Worm (Caenorhabditis elegans) whole organism, late embryonic: Measurements from ENCODE around the gene Y41C4A.18.

Source experiments
- C38D4.7 ChIP-seq: fragments of 200-800 bp; sonication (Bioruptor generic); optimal IDR thresholded peaks from 2 replicates; lab custom pipeline; 2018; ENCODE audit warnings: mild to moderate bottlenecking, missing genetic modification characterization, moderate library complexity, missing compliant biosample characterization
- K02D7.2 ChIP-seq: sonication (generic microtip); optimal IDR thresholded peaks from 2 replicates; lab custom pipeline; 2017; ENCODE audit warnings: mild to moderate bottlenecking, missing genetic modification characterization, missing compliant biosample characterization
- K09A11.1 ChIP-seq: sonication (generic microtip); optimal IDR thresholded peaks from 2 replicates; lab custom pipeline; 2017; ENCODE audit warnings: antibody characterized with exemption, mild to moderate bottlenecking, missing genetic modification characterization, missing compliant biosample characterization; ENCODE audit not compliant: insufficient read depth
- T23F11.4 ChIP-seq: fragments of 200-800 bp; sonication (Bioruptor generic); optimal IDR thresholded peaks from 2 replicates; lab custom pipeline; 2018; ENCODE audit warnings: mild to moderate bottlenecking, missing genetic modification characterization, missing compliant biosample characterization
- ahr-1 ChIP-seq: sonication (generic microtip); optimal IDR thresholded peaks from 2 replicates; lab custom pipeline; 2016; ENCODE audit warnings: missing genetic modification characterization, missing compliant biosample characterization
- ama-1 ChIP-seq: fragments of 150-350 bp; optimal IDR thresholded peaks from 2 replicates; lab custom pipeline; 2014
- ceh-14 ChIP-seq: sonication (generic microtip); optimal IDR thresholded peaks from 2 replicates; lab custom pipeline; 2016; ENCODE audit warnings: missing genotype, missing genetic modification characterization, missing compliant biosample characterization
- ceh-22 ChIP-seq: sonication (generic microtip); optimal IDR thresholded peaks from 2 replicates; lab custom pipeline; 2017; ENCODE audit warnings: missing biosample characterization, missing genetic modification characterization
- ceh-30 ChIP-seq: fragments of 150-350 bp; optimal IDR thresholded peaks from 2 replicates; lab custom pipeline; 2014; ENCODE audit warnings: missing biosample characterization, missing genetic modification characterization
- ceh-34 ChIP-seq: sonication (generic microtip); optimal IDR thresholded peaks from 2 replicates; lab custom pipeline; 2016; ENCODE audit warnings: mild to moderate bottlenecking, missing genetic modification characterization, missing compliant biosample characterization
- ceh-45 ChIP-seq: fragments of 200-800 bp; sonication (Bioruptor generic); IDR thresholded peaks from 2 replicates; pipeline ENCODE4 v1.3.6; 2022; ENCODE audit warnings: missing genetic modification reagents, missing genetic modification characterization, missing compliant biosample characterization
- ceh-48 ChIP-seq: sonication (generic microtip); optimal IDR thresholded peaks from 2 replicates; lab custom pipeline; 2016; ENCODE audit warnings: missing genetic modification characterization, inconsistent platforms, missing compliant biosample characterization
- ceh-9 ChIP-seq: sonication (generic microtip); optimal IDR thresholded peaks from 2 replicates; lab custom pipeline; 2016; ENCODE audit warnings: mild to moderate bottlenecking, missing genetic modification characterization, inconsistent platforms, missing compliant biosample characterization
- dve-1 ChIP-seq: sonication (generic microtip); optimal IDR thresholded peaks from 2 replicates; lab custom pipeline; 2017; ENCODE audit warnings: antibody characterized with exemption, mild to moderate bottlenecking, missing genetic modification characterization, missing compliant biosample characterization
- elt-2 ChIP-seq: sonication (generic microtip); optimal IDR thresholded peaks from 2 replicates; lab custom pipeline; 2016; ENCODE audit warnings: missing genetic modification reagents, missing genetic modification characterization, missing compliant biosample characterization
- elt-4 ChIP-seq: sonication (generic microtip); optimal IDR thresholded peaks from 2 replicates; lab custom pipeline; 2016; ENCODE audit warnings: missing genetic modification characterization, missing compliant biosample characterization
- eyg-1 ChIP-seq: sonication (generic microtip); optimal IDR thresholded peaks from 2 replicates; lab custom pipeline; 2016; ENCODE audit warnings: missing genotype, missing genetic modification characterization, missing compliant biosample characterization
- fkh-10 ChIP-seq: fragments of 150-350 bp; optimal IDR thresholded peaks from 2 replicates; lab custom pipeline; 2014; ENCODE audit warnings: missing biosample characterization, missing genetic modification reagents, missing genetic modification characterization
- fkh-6 ChIP-seq: sonication (generic microtip); optimal IDR thresholded peaks from 2 replicates; lab custom pipeline; 2016; ENCODE audit warnings: missing genetic modification characterization, missing compliant biosample characterization
- gmeb-2 ChIP-seq: sonication (generic microtip); optimal IDR thresholded peaks from 2 replicates; lab custom pipeline; 2016; ENCODE audit warnings: missing genetic modification characterization, inconsistent platforms, missing compliant biosample characterization
- hlh-30 ChIP-seq: sonication (generic microtip); optimal IDR thresholded peaks from 2 replicates; lab custom pipeline; 2017; ENCODE audit warnings: antibody characterized with exemption, missing genetic modification characterization, missing compliant biosample characterization; ENCODE audit not compliant: insufficient read depth
- hlh-8 ChIP-seq: sonication (generic microtip); optimal IDR thresholded peaks from 2 replicates; lab custom pipeline; 2016; ENCODE audit warnings: missing genotype, missing genetic modification characterization, missing compliant biosample characterization
- lin-11 ChIP-seq: fragments of 200-800 bp; sonication (Bioruptor generic); optimal IDR thresholded peaks from 2 replicates; lab custom pipeline; 2018; ENCODE audit warnings: mild to moderate bottlenecking, missing genetic modification characterization, missing compliant biosample characterization
- madf-2 ChIP-seq: sonication (generic microtip); optimal IDR thresholded peaks from 2 replicates; lab custom pipeline; 2017; ENCODE audit warnings: missing genetic modification characterization, missing compliant biosample characterization
- nhr-11 ChIP-seq: fragments of 150-350 bp; optimal IDR thresholded peaks from 2 replicates; lab custom pipeline; 2014; ENCODE audit warnings: missing biosample characterization, missing genetic modification characterization
- odd-2 ChIP-seq: sonication (generic microtip); optimal IDR thresholded peaks from 2 replicates; lab custom pipeline; 2017; ENCODE audit warnings: antibody characterized with exemption, mild to moderate bottlenecking, missing genetic modification characterization, missing compliant biosample characterization
- pat-9 ChIP-seq: fragments of 200-800 bp; sonication (Bioruptor generic); optimal IDR thresholded peaks from 2 replicates; lab custom pipeline; 2018; ENCODE audit warnings: mild to moderate bottlenecking, missing genetic modification characterization, moderate library complexity, missing compliant biosample characterization
- pax-1 ChIP-seq: fragments of 150-350 bp; optimal IDR thresholded peaks from 2 replicates; lab custom pipeline; 2014; ENCODE audit warnings: missing biosample characterization, missing genetic modification characterization
- pha-2 ChIP-seq: sonication (generic microtip); optimal IDR thresholded peaks from 2 replicates; lab custom pipeline; 2017; ENCODE audit warnings: mild to moderate bottlenecking, missing genetic modification characterization, missing compliant biosample characterization
- pha-4 ChIP-seq: fragments of 150-350 bp; optimal IDR thresholded peaks from 2 replicates; lab custom pipeline; 2018; ENCODE audit warnings: missing biosample characterization, missing genetic modification reagents, missing genetic modification characterization
- pqm-1 ChIP-seq: sonication (generic microtip); optimal IDR thresholded peaks from 2 replicates; lab custom pipeline; 2016; ENCODE audit warnings: missing genetic modification characterization, missing compliant biosample characterization
- pros-1 ChIP-seq: fragments of 150-350 bp; optimal IDR thresholded peaks from 2 replicates; lab custom pipeline; 2014; ENCODE audit warnings: missing biosample characterization, missing genetic modification reagents, missing genetic modification characterization
- ref-2 ChIP-seq: sonication (generic microtip); optimal IDR thresholded peaks from 2 replicates; lab custom pipeline; 2016; ENCODE audit warnings: missing genetic modification characterization, missing compliant biosample characterization
- sdc-2 ChIP-seq: sonication (generic microtip); optimal IDR thresholded peaks from 2 replicates; lab custom pipeline; 2016; ENCODE audit warnings: missing genotype, missing genetic modification characterization, missing compliant biosample characterization
- sox-4 ChIP-seq: sonication (generic microtip); optimal IDR thresholded peaks from 2 replicates; lab custom pipeline; 2017; ENCODE audit warnings: mild to moderate bottlenecking, missing genetic modification characterization, inconsistent platforms, missing compliant biosample characterization
- syd-9 ChIP-seq: sonication (generic microtip); optimal IDR thresholded peaks from 2 replicates; lab custom pipeline; 2016; ENCODE audit warnings: mild to moderate bottlenecking, missing genetic modification characterization, moderate library complexity, missing compliant biosample characterization
- tbx-2 ChIP-seq: sonication (generic microtip); optimal IDR thresholded peaks from 2 replicates; lab custom pipeline; 2016; ENCODE audit warnings: missing genetic modification characterization, missing compliant biosample characterization
- unc-3 ChIP-seq, 2 experiments: fragments of 200-800 bp in 1 of 2; sonication (Bioruptor generic) in 1 of 2; sonication (generic microtip) in 1 of 2; conservative IDR thresholded peaks in 1 of 2; optimal IDR thresholded peaks in 1 of 2; 2 replicates each; pipeline versions ENCODE4 v1.3.6 to Lab custom; 2016 to 2022; ENCODE audit warnings: missing compliant biosample characterization in 2 of 2, missing genetic modification characterization in 2 of 2, missing genetic modification reagents in 1 of 2
- unc-42 ChIP-seq: sonication (generic microtip); optimal IDR thresholded peaks from 2 replicates; lab custom pipeline; 2016; ENCODE audit warnings: missing genotype, missing genetic modification characterization, missing compliant biosample characterization
- unc-86 ChIP-seq: sonication (generic microtip); optimal IDR thresholded peaks from 2 replicates; lab custom pipeline; 2016; ENCODE audit warnings: missing genetic modification characterization, missing compliant biosample characterization
- zip-5 ChIP-seq: sonication (generic microtip); optimal IDR thresholded peaks from 2 replicates; lab custom pipeline; 2016; ENCODE audit warnings: missing genetic modification characterization, missing compliant biosample characterization
- ztf-16 ChIP-seq: sonication (generic microtip); optimal IDR thresholded peaks from 2 replicates; lab custom pipeline; 2017; ENCODE audit warnings: missing genetic modification characterization, missing compliant biosample characterization

Y41C4A.18 gene

DNA sequence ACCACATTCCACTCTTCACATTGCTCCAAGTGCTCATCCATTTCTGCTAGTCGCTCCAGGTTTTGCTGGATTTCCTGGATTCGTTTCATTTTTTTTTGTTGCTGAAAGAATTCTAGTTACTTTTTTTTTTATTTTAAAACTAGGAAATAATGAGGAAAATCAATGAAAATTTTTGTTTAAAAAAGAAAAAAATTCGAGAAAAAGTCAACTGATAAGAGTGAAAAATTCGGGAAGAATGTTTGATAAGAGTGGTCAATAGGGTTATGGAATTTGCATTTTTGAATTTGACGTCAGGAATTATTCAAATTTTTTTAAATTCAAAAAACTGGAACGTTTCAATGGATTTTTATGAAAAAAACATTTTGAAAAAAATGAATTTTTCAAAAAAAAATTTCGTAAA lies 3.8 kb upstream of the Y41C4A.18 start, which contains the start of gene Y41C4A.12:
Y41C4A.12 (minus strand) TSS at position 101 of the 400 bp plus-strand sequence.
- TF ChIP-seq pha-2 (tag; lab: Kevin White, UChicago) (no peak), K09A11.1 (tag; lab: Kevin White, UChicago) (no peak), pax-1 (tag; lab: Kevin White, UChicago) (no peak), odd-2 (tag; lab: Kevin White, UChicago) (no peak), pros-1 (tag; lab: Kevin White, UChicago) (no peak), pha-4 (tag; lab: Kevin White, UChicago) (no peak), nhr-11 (tag; lab: Kevin White, UChicago) (no peak), ama-1 (lab: Kevin White, UChicago) (no peak), ceh-48 (tag; lab: Kevin White, UChicago) (no peak)

DNA sequence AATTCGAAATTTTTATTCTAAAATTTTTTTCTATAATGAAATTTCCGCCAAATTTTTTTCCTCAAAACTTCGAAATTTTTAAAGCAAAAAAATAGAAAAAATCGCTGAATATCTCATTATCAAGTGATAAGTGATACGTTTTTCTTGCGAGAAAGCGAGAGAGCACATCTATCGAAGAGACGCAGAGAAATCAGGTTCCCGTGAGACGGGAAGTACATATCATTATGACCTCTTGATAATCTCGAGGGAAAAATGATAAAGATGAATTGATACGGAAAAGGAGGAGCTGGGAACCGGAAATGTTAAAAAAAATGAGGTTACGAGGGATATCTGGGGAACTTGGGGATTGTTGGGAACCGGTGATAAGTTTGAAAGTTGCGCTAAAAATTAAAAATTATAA lies 3.4 kb upstream of the Y41C4A.18 start:
- peak; percentile 80 for TF ChIP-seq elt-2 (tag; lab: Kevin White, UChicago)
- no peak for TF ChIP-seq pat-9 (tag; lab: Kevin White, UChicago)

- TF ChIP-seq sdc-2 (tag; lab: Kevin White, UChicago) (no peak), K02D7.2 (tag; lab: Kevin White, UChicago) (no peak), ceh-14 (tag; lab: Kevin White, UChicago) (no peak), elt-4 (no peak), unc-86 (tag; lab: Kevin White, UChicago) (no peak), ceh-45 (GFP tag; lab: Robert Waterston, UW) (no peak), ceh-9 (tag; lab: Kevin White, UChicago) (no peak), unc-42 (tag; lab: Kevin White, UChicago) (no peak), eyg-1 (tag; lab: Kevin White, UChicago) (no peak), hlh-30 (tag; lab: Kevin White, UChicago) (no peak), pax-1 (tag; lab: Kevin White, UChicago) (no peak), zip-5 (no peak), lin-11 (tag; lab: Kevin White, UChicago) (no peak), ceh-48 (tag; lab: Kevin White, UChicago) (no peak), gmeb-2 (no peak), dve-1 (tag; lab: Kevin White, UChicago) (no peak), ceh-34 (tag; lab: Kevin White, UChicago) (no peak), T23F11.4 (no peak), odd-2 (tag; lab: Kevin White, UChicago) (no peak)
These were observed 438 bp downstream of the Y41C4A.18 start for ce11 chrIII:11730850-11731249.

DNA sequence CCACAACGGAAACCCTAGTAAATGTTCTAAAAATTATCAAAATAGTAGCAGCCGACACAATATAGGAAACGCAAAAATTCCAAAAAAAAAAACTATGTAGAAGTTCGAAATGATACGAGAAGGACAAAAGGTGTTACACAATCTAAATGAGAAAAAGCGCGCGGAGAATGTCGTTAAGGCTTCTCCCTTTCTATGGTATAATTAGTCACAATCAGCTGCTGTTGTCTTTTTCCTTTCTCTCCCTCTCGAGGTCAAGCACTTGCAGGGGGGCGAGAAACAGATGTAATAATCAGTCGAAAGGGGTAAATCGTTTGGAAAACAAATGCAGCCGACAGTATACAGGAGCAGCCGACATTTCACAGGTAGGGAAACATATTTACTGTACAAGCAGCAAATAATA lies 1.1 kb downstream of the Y41C4A.18 start:
- no peak for TF ChIP-seq ahr-1
- TF ChIP-seq ceh-48 (tag; lab: Kevin White, UChicago): no peak
- no peak for TF ChIP-seq pha-4 (tag; lab: Kevin White, UChicago)
- no peak for TF ChIP-seq madf-2 (tag; lab: Kevin White, UChicago)
- no peak for TF ChIP-seq pqm-1 (tag; lab: Kevin White, UChicago)
- no peak for TF ChIP-seq ceh-45 (GFP tag; lab: Robert Waterston, UW)
- no peak for TF ChIP-seq ama-1 (lab: Kevin White, UChicago)
- TF ChIP-seq K09A11.1 (tag; lab: Kevin White, UChicago): no peak
- no peak for TF ChIP-seq ztf-16 (tag; lab: Kevin White, UChicago)
- no peak for TF ChIP-seq ceh-34 (tag; lab: Kevin White, UChicago)
- no peak for TF ChIP-seq ref-2 (tag; lab: Kevin White, UChicago)
- TF ChIP-seq hlh-8 (tag; lab: Kevin White, UChicago): no peak
- no peak for TF ChIP-seq syd-9
- no peak for TF ChIP-seq pha-2 (tag; lab: Kevin White, UChicago)

- TF ChIP-seq pqm-1 (tag; lab: Kevin White, UChicago) (no peak), fkh-6 (tag; lab: Kevin White, UChicago) (no peak), ceh-48 (tag; lab: Kevin White, UChicago) (no peak), fkh-10 (GFP tag; lab: Kevin White, UChicago) (no peak), zip-5 (no peak), sox-4 (tag; lab: Kevin White, UChicago) (no peak), ceh-14 (tag; lab: Kevin White, UChicago) (no peak), pha-2 (tag; lab: Kevin White, UChicago) (no peak), ceh-45 (GFP tag; lab: Robert Waterston, UW) (no peak), ceh-22 (tag; lab: Kevin White, UChicago) (no peak), T23F11.4 (no peak), tbx-2 (tag; lab: Kevin White, UChicago) (no peak), ceh-30 (no peak), C38D4.7 (GFP tag; lab: Kevin White, UChicago) (no peak), unc-3 (GFP tag; conservative IDR thresholded peaks at IDR 0.05; lab: Robert Waterston, UW) (no peak), unc-3 (tag; optimal IDR thresholded peaks at IDR 0.05; lab: Kevin White, UChicago) (no peak), elt-4 (no peak)
These were observed 1.6 kb downstream of the Y41C4A.18 start, which contains the start of gene Y41C4A.21 for ce11 chrIII:11732056-11732455. Gene Y41C4A.21, plus strand, starts transcription at chrIII:11732356.
